Worm (Caenorhabditis elegans) whole organism, L1 larva: Measurements from ENCODE around the gene nfm-1.

ENCODE experiments used
- fkh-10 ChIP-seq: sonication (generic microtip); optimal IDR thresholded peaks from 2 replicates; lab custom pipeline; 2017; ENCODE audit warnings: missing biosample characterization, missing genetic modification reagents, missing genetic modification characterization
- hlh-17 ChIP-seq: fragments of 200-800 bp; sonication (Bioruptor generic); optimal IDR thresholded peaks from 2 replicates; lab custom pipeline; 2018; ENCODE audit warnings: missing genetic modification characterization, mild to moderate bottlenecking, missing compliant biosample characterization, moderate library complexity, borderline replicate concordance
- lin-13 ChIP-seq: fragments of 150-350 bp; optimal IDR thresholded peaks from 2 replicates; lab custom pipeline; 2014; ENCODE audit warnings: missing biosample characterization, missing genetic modification reagents, missing genetic modification characterization
- nhr-237 ChIP-seq: fragments of 150-350 bp; optimal IDR thresholded peaks from 2 replicates; lab custom pipeline; 2014; ENCODE audit warnings: missing biosample characterization, missing genetic modification characterization
- snpc-4 ChIP-seq: fragments of 150-350 bp; optimal IDR thresholded peaks from 2 replicates; lab custom pipeline; 2014; ENCODE audit warnings: missing biosample characterization, missing genetic modification characterization
- sox-4 ChIP-seq: sonication (generic microtip); optimal IDR thresholded peaks from 2 replicates; lab custom pipeline; 2016; ENCODE audit warnings: missing genetic modification characterization, missing compliant biosample characterization

- TF ChIP-seq hlh-17 (GFP tag; lab: Kevin White, UChicago) (no peak), fkh-10 (no peak), nhr-237 (no peak), sox-4 (tag; lab: Kevin White, UChicago) (no peak), snpc-4 (tag; lab: Kevin White, UChicago) (no peak), lin-13 (GFP tag; lab: Kevin White, UChicago) (no peak)
Measured at ce11 chrIII:6180294-6180693, 21.0 kb downstream of the nfm-1 start.
